Worm (Caenorhabditis elegans) whole organism, L3 larva: ENCODE results near the gene lsy-13.

Experiments
- R02D3.7 ChIP-seq: fragments of 150-350 bp; optimal IDR thresholded peaks from 2 replicates; lab custom pipeline; 2014; ENCODE audit warnings: missing biosample characterization, missing genetic modification characterization
- ZK546.5 ChIP-seq: sonication (generic microtip); optimal IDR thresholded peaks from 2 replicates; lab custom pipeline; 2017; ENCODE audit warnings: missing biosample characterization, missing genetic modification characterization
- aly-2 ChIP-seq: fragments of 150-350 bp; optimal IDR thresholded peaks from 2 replicates; lab custom pipeline; 2014; ENCODE audit warnings: missing biosample characterization, missing genetic modification characterization
- ama-1 ChIP-seq: fragments of 150-350 bp; optimal IDR thresholded peaks from 2 replicates; lab custom pipeline; 2018
- ceh-16 ChIP-seq: sonication (generic microtip); optimal IDR thresholded peaks from 2 replicates; lab custom pipeline; 2017; ENCODE audit warnings: missing biosample characterization, missing genetic modification characterization
- ceh-28 ChIP-seq: fragments of 150-350 bp; optimal IDR thresholded peaks from 2 replicates; lab custom pipeline; 2014; ENCODE audit warnings: missing biosample characterization, missing genetic modification reagents, missing genetic modification characterization
- ceh-82 ChIP-seq: fragments of 150-350 bp; optimal IDR thresholded peaks from 2 replicates; lab custom pipeline; 2014; ENCODE audit warnings: missing biosample characterization, missing genetic modification characterization
- ceh-9 ChIP-seq: sonication (generic microtip); optimal IDR thresholded peaks from 2 replicates; lab custom pipeline; 2018; ENCODE audit warnings: missing biosample characterization, missing genetic modification characterization
- daf-12 ChIP-seq: fragments of 150-350 bp; optimal IDR thresholded peaks from 2 replicates; lab custom pipeline; 2014; ENCODE audit warnings: missing biosample characterization, missing genetic modification reagents, missing genetic modification characterization
- egl-27 ChIP-seq: sonication (generic microtip); optimal IDR thresholded peaks from 4 replicates; lab custom pipeline; 2017; ENCODE audit warnings: missing biosample characterization, missing genetic modification reagents, missing genetic modification characterization
- egl-5 ChIP-seq: fragments of 150-350 bp; optimal IDR thresholded peaks from 2 replicates; lab custom pipeline; 2017; ENCODE audit warnings: missing biosample characterization, missing genetic modification reagents, missing genetic modification characterization, inconsistent platforms
- elt-1 ChIP-seq: fragments of 150-350 bp; optimal IDR thresholded peaks from 2 replicates; lab custom pipeline; 2014; ENCODE audit warnings: missing biosample characterization, missing genetic modification characterization
- elt-2 ChIP-seq: sonication (generic microtip); optimal IDR thresholded peaks from 2 replicates; lab custom pipeline; 2016; ENCODE audit warnings: missing genetic modification reagents, mild to moderate bottlenecking, missing genetic modification characterization, missing compliant biosample characterization
- elt-3 ChIP-seq, 3 experiments: fragments of 150-350 bp in 1 of 3; sonication (generic microtip) in 2 of 3; optimal IDR thresholded peaks; 2 replicates in 2 of 3; 4 replicates in 1 of 3; lab custom pipeline; 2014 to 2017; ENCODE audit warnings: missing biosample characterization in 3 of 3, missing genetic modification characterization in 3 of 3
- eor-1 ChIP-seq, 2 experiments: fragments of 150-350 bp; optimal IDR thresholded peaks; 2 replicates each; lab custom pipeline; 2014 to 2018; ENCODE audit warnings: missing biosample characterization in 2 of 2, missing genetic modification characterization in 2 of 2
- fkh-10 ChIP-seq: sonication (generic microtip); optimal IDR thresholded peaks from 2 replicates; lab custom pipeline; 2017; ENCODE audit warnings: missing biosample characterization, missing genetic modification reagents, missing genetic modification characterization
- fkh-2 ChIP-seq: fragments of 150-350 bp; optimal IDR thresholded peaks from 2 replicates; lab custom pipeline; 2014; ENCODE audit warnings: missing biosample characterization, missing genetic modification reagents, missing genetic modification characterization
- fos-1 ChIP-seq: fragments of 150-350 bp; optimal IDR thresholded peaks from 2 replicates; lab custom pipeline; 2014; ENCODE audit warnings: missing biosample characterization, missing genetic modification characterization
- hmg-11 ChIP-seq: sonication (generic microtip); optimal IDR thresholded peaks from 2 replicates; lab custom pipeline; 2016; ENCODE audit warnings: missing genetic modification characterization, missing compliant biosample characterization
- jun-1 ChIP-seq: fragments of 150-350 bp; optimal IDR thresholded peaks from 2 replicates; lab custom pipeline; 2014; ENCODE audit warnings: missing biosample characterization, missing genetic modification reagents, missing genetic modification characterization
- lin-15B ChIP-seq: fragments of 150-350 bp; optimal IDR thresholded peaks from 2 replicates; lab custom pipeline; 2014; ENCODE audit warnings: missing biosample characterization, missing genetic modification characterization
- lin-39 ChIP-seq: fragments of 150-350 bp; optimal IDR thresholded peaks from 2 replicates; lab custom pipeline; 2018; ENCODE audit warnings: missing biosample characterization, missing genetic modification reagents, missing genetic modification characterization
- lsy-12 ChIP-seq: sonication (generic microtip); optimal IDR thresholded peaks from 2 replicates; lab custom pipeline; 2016; ENCODE audit warnings: mild to moderate bottlenecking, missing genetic modification characterization, missing compliant biosample characterization
- mdl-1 ChIP-seq: fragments of 150-350 bp; optimal IDR thresholded peaks from 2 replicates; lab custom pipeline; 2014; ENCODE audit warnings: missing biosample characterization, missing genetic modification characterization
- mml-1 ChIP-seq: fragments of 150-350 bp; sonication (generic microtip); optimal IDR thresholded peaks from 3 replicates; lab custom pipeline; 2014; ENCODE audit warnings: missing biosample characterization, missing genetic modification characterization
- nfya-1 ChIP-seq: sonication (generic microtip); optimal IDR thresholded peaks from 2 replicates; lab custom pipeline; 2017; ENCODE audit warnings: missing genetic modification characterization, mild to moderate bottlenecking, missing compliant biosample characterization, antibody characterized with exemption, moderate library complexity; ENCODE audit not compliant: insufficient read depth
- nhr-11 ChIP-seq: fragments of 150-350 bp; optimal IDR thresholded peaks from 2 replicates; lab custom pipeline; 2014; ENCODE audit warnings: missing biosample characterization, missing genetic modification characterization
- nhr-12 ChIP-seq: fragments of 150-350 bp; optimal IDR thresholded peaks from 2 replicates; lab custom pipeline; 2014; ENCODE audit warnings: missing biosample characterization, missing genetic modification characterization
- nhr-23 ChIP-seq: fragments of 150-350 bp; optimal IDR thresholded peaks from 2 replicates; lab custom pipeline; 2014; ENCODE audit warnings: missing biosample characterization, missing genetic modification reagents, missing genetic modification characterization
- nhr-237 ChIP-seq: fragments of 150-350 bp; optimal IDR thresholded peaks from 2 replicates; lab custom pipeline; 2014; ENCODE audit warnings: missing biosample characterization, missing genetic modification characterization
- nhr-25 ChIP-seq: sonication (generic microtip); optimal IDR thresholded peaks from 2 replicates; lab custom pipeline; 2017; ENCODE audit warnings: missing biosample characterization, missing genetic modification characterization
- nhr-28 ChIP-seq: fragments of 150-350 bp; optimal IDR thresholded peaks from 2 replicates; lab custom pipeline; 2014; ENCODE audit warnings: missing biosample characterization, missing genetic modification characterization
- nhr-43 ChIP-seq: sonication (generic microtip); optimal IDR thresholded peaks from 2 replicates; lab custom pipeline; 2016; ENCODE audit warnings: mild to moderate bottlenecking, missing genetic modification characterization, missing compliant biosample characterization; ENCODE audit not compliant: poor library complexity, severe bottlenecking
- nhr-67 ChIP-seq: fragments of 150-350 bp; optimal IDR thresholded peaks from 2 replicates; lab custom pipeline; 2014; ENCODE audit warnings: missing biosample characterization, missing genetic modification characterization
- nhr-76 ChIP-seq: fragments of 150-350 bp; sonication (generic microtip); optimal IDR thresholded peaks from 5 replicates; lab custom pipeline; 2014; ENCODE audit warnings: missing biosample characterization, missing genetic modification characterization
- nhr-77 ChIP-seq: fragments of 150-350 bp; optimal IDR thresholded peaks from 2 replicates; lab custom pipeline; 2014; ENCODE audit warnings: missing biosample characterization, missing genetic modification characterization
- pha-4 ChIP-seq: fragments of 150-350 bp; optimal IDR thresholded peaks from 2 replicates; lab custom pipeline; 2014; ENCODE audit warnings: missing biosample characterization, missing genetic modification reagents, missing genetic modification characterization
- pqm-1 ChIP-seq: fragments of 150-350 bp; optimal IDR thresholded peaks from 2 replicates; lab custom pipeline; 2017; ENCODE audit warnings: missing biosample characterization, missing genetic modification characterization, inconsistent platforms
- sea-2 ChIP-seq: fragments of 150-350 bp; sonication (generic microtip); optimal IDR thresholded peaks from 4 replicates; lab custom pipeline; 2014; ENCODE audit warnings: missing biosample characterization, missing genetic modification reagents, missing genetic modification characterization
- skn-1 ChIP-seq: fragments of 150-350 bp; optimal IDR thresholded peaks from 2 replicates; lab custom pipeline; 2014; ENCODE audit warnings: missing biosample characterization, missing genetic modification characterization
- snpc-4 ChIP-seq: fragments of 150-350 bp; optimal IDR thresholded peaks from 2 replicates; lab custom pipeline; 2014; ENCODE audit warnings: missing biosample characterization, missing genetic modification characterization
- tbx-2 ChIP-seq: sonication (generic microtip); optimal IDR thresholded peaks from 2 replicates; lab custom pipeline; 2016; ENCODE audit warnings: mild to moderate bottlenecking, missing genetic modification characterization, missing compliant biosample characterization
- unc-39 ChIP-seq: sonication (generic microtip); optimal IDR thresholded peaks from 4 replicates; lab custom pipeline; 2017; ENCODE audit warnings: missing biosample characterization, missing genetic modification characterization
- unc-62 ChIP-seq: fragments of 150-350 bp; sonication (generic microtip); optimal IDR thresholded peaks from 4 replicates; lab custom pipeline; 2014; ENCODE audit warnings: missing biosample characterization, missing genetic modification reagents, missing genetic modification characterization
- zag-1 ChIP-seq: fragments of 150-350 bp; optimal IDR thresholded peaks from 2 replicates; lab custom pipeline; 2014; ENCODE audit warnings: missing biosample characterization, missing genetic modification characterization
- ztf-11 ChIP-seq: fragments of 150-350 bp; optimal IDR thresholded peaks from 2 replicates; lab custom pipeline; 2014; ENCODE audit warnings: missing biosample characterization, missing genetic modification characterization
- ztf-4 ChIP-seq: fragments of 150-350 bp; optimal IDR thresholded peaks from 2 replicates; lab custom pipeline; 2014; ENCODE audit warnings: missing biosample characterization, missing genetic modification characterization

The lsy-13 gene

ce11 chrIV:16865487-16865886 lies 1.8 kb downstream of the lsy-13 start, which contains the start of gene gtsf-1:
gtsf-1 (plus strand) TSS chrIV:16865840.
- TF ChIP-seq ceh-28 (peak; percentile 74), nfya-1 (peak; percentile 83), egl-5 (tag; lab: Kevin White, UChicago) (peak; percentile 65), pha-4 (tag; lab: Kevin White, UChicago) (peak; percentile 79), hmg-11 (tag; lab: Kevin White, UChicago) (peak; percentile 88), lin-15B (tag; lab: Kevin White, UChicago) (peak; percentile 88), nhr-11 (tag; lab: Kevin White, UChicago) (no peak), mdl-1 (tag; lab: Kevin White, UChicago) (no peak), ceh-82 (tag; lab: Kevin White, UChicago) (peak; percentile 38), nhr-76 (tag; lab: Kevin White, UChicago) (no peak), aly-2 (tag; lab: Kevin White, UChicago) (no peak), elt-1 (no peak), nhr-237 (tag; lab: Kevin White, UChicago) (no peak), snpc-4 (tag; lab: Kevin White, UChicago) (peak; percentile 56), mml-1 (tag; lab: Kevin White, UChicago) (no peak), ZK546.5 (tag; lab: Kevin White, UChicago) (no peak), fkh-10 (GFP tag; lab: Kevin White, UChicago) (peak; percentile 16), unc-62 (GFP tag; lab: Kevin White, UChicago) (no peak), nhr-12 (tag; lab: Kevin White, UChicago) (no peak), jun-1 (tag; lab: Kevin White, UChicago) (peak; percentile 47), pqm-1 (tag; lab: Kevin White, UChicago) (peak; percentile 23), nhr-25 (tag; lab: Kevin White, UChicago) (peak; percentile 60), eor-1 (tag; optimal IDR thresholded peaks at IDR 0.05; lab: Kevin White, UChicago) (no peak), nhr-43 (no peak), fos-1 (no peak), zag-1 (tag; lab: Kevin White, UChicago) (peak; percentile 41), fkh-2 (tag; lab: Kevin White, UChicago) (no peak), nhr-77 (tag; lab: Kevin White, UChicago) (no peak), elt-3 (tag; optimal IDR thresholded peaks at IDR 0.05; lab: Kevin White, UChicago) (no peak), tbx-2 (tag; lab: Kevin White, UChicago) (peak; percentile 42), daf-12 (tag; lab: Kevin White, UChicago) (no peak), ztf-4 (tag; lab: Kevin White, UChicago) (no peak), lin-39 (peak; percentile 90), lsy-12 (peak; percentile 17), ama-1 (peak; percentile 54), sea-2 (GFP tag; lab: Kevin White, UChicago) (no peak), unc-39 (no peak), ceh-16 (tag; lab: Kevin White, UChicago) (no peak), R02D3.7 (tag; lab: Kevin White, UChicago) (peak; percentile 99), nhr-67 (tag; lab: Kevin White, UChicago) (no peak), nhr-28 (tag; lab: Kevin White, UChicago) (no peak), nhr-23 (tag; lab: Kevin White, UChicago) (peak; percentile 74), ztf-11 (no peak), ceh-9 (tag; lab: Kevin White, UChicago) (no peak), elt-2 (tag; lab: Kevin White, UChicago) (peak; percentile 51), egl-27 (tag; lab: Kevin White, UChicago) (no peak), skn-1 (tag; lab: Kevin White, UChicago) (peak; percentile 60)
- TF ChIP-seq, all 47 proteins: peak for 21
